Worm (Caenorhabditis elegans) whole organism, L3 larva: Measurements from ENCODE around the gene Y57G11C.1130.

Experiments
- aly-2 ChIP-seq: fragments of 150-350 bp; optimal IDR thresholded peaks from 2 replicates; lab custom pipeline; 2014; ENCODE audit warnings: missing biosample characterization, missing genetic modification characterization
- ama-1 ChIP-seq: fragments of 150-350 bp; optimal IDR thresholded peaks from 2 replicates; lab custom pipeline; 2018
- ceh-16 ChIP-seq: sonication (generic microtip); optimal IDR thresholded peaks from 2 replicates; lab custom pipeline; 2017; ENCODE audit warnings: missing biosample characterization, missing genetic modification characterization
- daf-12 ChIP-seq: fragments of 150-350 bp; optimal IDR thresholded peaks from 2 replicates; lab custom pipeline; 2014; ENCODE audit warnings: missing biosample characterization, missing genetic modification reagents, missing genetic modification characterization
- egl-5 ChIP-seq: fragments of 150-350 bp; optimal IDR thresholded peaks from 2 replicates; lab custom pipeline; 2017; ENCODE audit warnings: missing biosample characterization, missing genetic modification reagents, missing genetic modification characterization, inconsistent platforms
- elt-2 ChIP-seq: sonication (generic microtip); optimal IDR thresholded peaks from 2 replicates; lab custom pipeline; 2016; ENCODE audit warnings: missing genetic modification reagents, mild to moderate bottlenecking, missing genetic modification characterization, missing compliant biosample characterization
- eor-1 ChIP-seq, 2 experiments: fragments of 150-350 bp; optimal IDR thresholded peaks; 2 replicates each; lab custom pipeline; 2014 to 2018; ENCODE audit warnings: missing biosample characterization in 2 of 2, missing genetic modification characterization in 2 of 2
- fkh-10 ChIP-seq: sonication (generic microtip); optimal IDR thresholded peaks from 2 replicates; lab custom pipeline; 2017; ENCODE audit warnings: missing biosample characterization, missing genetic modification reagents, missing genetic modification characterization
- jun-1 ChIP-seq: fragments of 150-350 bp; optimal IDR thresholded peaks from 2 replicates; lab custom pipeline; 2014; ENCODE audit warnings: missing biosample characterization, missing genetic modification reagents, missing genetic modification characterization
- lin-15B ChIP-seq: fragments of 150-350 bp; optimal IDR thresholded peaks from 2 replicates; lab custom pipeline; 2014; ENCODE audit warnings: missing biosample characterization, missing genetic modification characterization
- lin-39 ChIP-seq: fragments of 150-350 bp; optimal IDR thresholded peaks from 2 replicates; lab custom pipeline; 2018; ENCODE audit warnings: missing biosample characterization, missing genetic modification reagents, missing genetic modification characterization
- mdl-1 ChIP-seq: fragments of 150-350 bp; optimal IDR thresholded peaks from 2 replicates; lab custom pipeline; 2014; ENCODE audit warnings: missing biosample characterization, missing genetic modification characterization
- mml-1 ChIP-seq: fragments of 150-350 bp; sonication (generic microtip); optimal IDR thresholded peaks from 3 replicates; lab custom pipeline; 2014; ENCODE audit warnings: missing biosample characterization, missing genetic modification characterization
- nfya-1 ChIP-seq: sonication (generic microtip); optimal IDR thresholded peaks from 2 replicates; lab custom pipeline; 2017; ENCODE audit warnings: missing genetic modification characterization, mild to moderate bottlenecking, missing compliant biosample characterization, antibody characterized with exemption, moderate library complexity; ENCODE audit not compliant: insufficient read depth
- nhr-12 ChIP-seq: fragments of 150-350 bp; optimal IDR thresholded peaks from 2 replicates; lab custom pipeline; 2014; ENCODE audit warnings: missing biosample characterization, missing genetic modification characterization
- nhr-23 ChIP-seq: fragments of 150-350 bp; optimal IDR thresholded peaks from 2 replicates; lab custom pipeline; 2014; ENCODE audit warnings: missing biosample characterization, missing genetic modification reagents, missing genetic modification characterization
- nhr-237 ChIP-seq: fragments of 150-350 bp; optimal IDR thresholded peaks from 2 replicates; lab custom pipeline; 2014; ENCODE audit warnings: missing biosample characterization, missing genetic modification characterization
- nhr-25 ChIP-seq: sonication (generic microtip); optimal IDR thresholded peaks from 2 replicates; lab custom pipeline; 2017; ENCODE audit warnings: missing biosample characterization, missing genetic modification characterization
- nhr-43 ChIP-seq: sonication (generic microtip); optimal IDR thresholded peaks from 2 replicates; lab custom pipeline; 2016; ENCODE audit warnings: mild to moderate bottlenecking, missing genetic modification characterization, missing compliant biosample characterization; ENCODE audit not compliant: poor library complexity, severe bottlenecking
- nhr-67 ChIP-seq: fragments of 150-350 bp; optimal IDR thresholded peaks from 2 replicates; lab custom pipeline; 2014; ENCODE audit warnings: missing biosample characterization, missing genetic modification characterization
- nhr-76 ChIP-seq: fragments of 150-350 bp; sonication (generic microtip); optimal IDR thresholded peaks from 5 replicates; lab custom pipeline; 2014; ENCODE audit warnings: missing biosample characterization, missing genetic modification characterization
- nhr-77 ChIP-seq: fragments of 150-350 bp; optimal IDR thresholded peaks from 2 replicates; lab custom pipeline; 2014; ENCODE audit warnings: missing biosample characterization, missing genetic modification characterization
- sea-2 ChIP-seq: fragments of 150-350 bp; sonication (generic microtip); optimal IDR thresholded peaks from 4 replicates; lab custom pipeline; 2014; ENCODE audit warnings: missing biosample characterization, missing genetic modification reagents, missing genetic modification characterization
- skn-1 ChIP-seq: fragments of 150-350 bp; optimal IDR thresholded peaks from 2 replicates; lab custom pipeline; 2014; ENCODE audit warnings: missing biosample characterization, missing genetic modification characterization
- tbx-2 ChIP-seq: sonication (generic microtip); optimal IDR thresholded peaks from 2 replicates; lab custom pipeline; 2016; ENCODE audit warnings: mild to moderate bottlenecking, missing genetic modification characterization, missing compliant biosample characterization
- unc-62 ChIP-seq: fragments of 150-350 bp; sonication (generic microtip); optimal IDR thresholded peaks from 4 replicates; lab custom pipeline; 2014; ENCODE audit warnings: missing biosample characterization, missing genetic modification reagents, missing genetic modification characterization
- zag-1 ChIP-seq: fragments of 150-350 bp; optimal IDR thresholded peaks from 2 replicates; lab custom pipeline; 2014; ENCODE audit warnings: missing biosample characterization, missing genetic modification characterization
- ztf-11 ChIP-seq: fragments of 150-350 bp; optimal IDR thresholded peaks from 2 replicates; lab custom pipeline; 2014; ENCODE audit warnings: missing biosample characterization, missing genetic modification characterization
- ztf-4 ChIP-seq: fragments of 150-350 bp; optimal IDR thresholded peaks from 2 replicates; lab custom pipeline; 2014; ENCODE audit warnings: missing biosample characterization, missing genetic modification characterization

The Y57G11C.1130 gene

ce11 chrIV:14797354-14797753, 15.0 kb downstream of the Y57G11C.1130 start, which contains the start of the genes Y57G11C.1147 and nuo-3 (continued):
- TF ChIP-seq nhr-67 (tag; lab: Kevin White, UChicago) (no peak), ztf-11 (tag; lab: Kevin White, UChicago) (no peak), daf-12 (no peak), nhr-23 (tag; lab: Kevin White, UChicago) (no peak), aly-2 (tag; lab: Kevin White, UChicago) (no peak)

ce11 chrIV:14797849-14798248, 15.5 kb downstream of the Y57G11C.1130 start, which contains the start of gene arl-8:
TSS of gene arl-8 (plus strand) at chrIV:14798149.
- no peak for TF ChIP-seq egl-5
- no peak for TF ChIP-seq aly-2 (tag; lab: Kevin White, UChicago)
- TF ChIP-seq nhr-237 (tag; lab: Kevin White, UChicago): no peak
- TF ChIP-seq nhr-77 (tag; lab: Kevin White, UChicago): no peak
- TF ChIP-seq lin-15B: no peak
- TF ChIP-seq elt-2 (tag; lab: Kevin White, UChicago): no peak

ce11 chrIV:14799186-14799585, 16.9 kb downstream of the Y57G11C.1130 start, which contains the start of gene Y57G11C.14:
TSS of gene Y57G11C.14 (plus strand) at chrIV:14799311.
- TF ChIP-seq daf-12 (no peak), nhr-77 (tag; lab: Kevin White, UChicago) (no peak), nhr-67 (tag; lab: Kevin White, UChicago) (no peak), fkh-10 (GFP tag; lab: Kevin White, UChicago) (no peak), mdl-1 (tag; lab: Kevin White, UChicago) (no peak), nhr-43 (tag; lab: Kevin White, UChicago) (no peak), unc-62 (GFP tag; lab: Kevin White, UChicago) (no peak), skn-1 (tag; lab: Kevin White, UChicago) (no peak), nhr-23 (tag; lab: Kevin White, UChicago) (no peak)

- TF ChIP-seq nhr-25 (tag; lab: Kevin White, UChicago): no peak
- peak; percentile 57 for TF ChIP-seq nfya-1 (tag; lab: Kevin White, UChicago)
Observed at ce11 chrIV:14800931-14801330, 18.6 kb downstream of the Y57G11C.1130 start.

- no peak for TF ChIP-seq ceh-16
- no peak for TF ChIP-seq mml-1 (tag; lab: Kevin White, UChicago)
Observed at ce11 chrIV:14802316-14802715, 20.0 kb downstream of the Y57G11C.1130 start, which contains the start of gene Y57G11C.1142. TSS of gene Y57G11C.1142 (plus strand) at chrIV:14802616.

- no peak for TF ChIP-seq jun-1 (tag; lab: Kevin White, UChicago)
- peak; percentile 3 for TF ChIP-seq lin-39 (tag; lab: Kevin White, UChicago)
Observed at ce11 chrIV:14806903-14807302, 24.6 kb downstream of the Y57G11C.1130 start, which contains the start of gene oig-5. TSS of gene oig-5 (plus strand) at chrIV:14807203.

ce11 chrIV:14816288-14816687, 34.0 kb downstream of the Y57G11C.1130 start, which contains the start of gene Y57G11C.46:
TSS of gene Y57G11C.46 (minus strand) at chrIV:14816388.
- TF ChIP-seq nhr-76 (tag; lab: Kevin White, UChicago): no peak
- no peak for TF ChIP-seq ama-1
- TF ChIP-seq tbx-2: no peak
- no peak for TF ChIP-seq skn-1 (tag; lab: Kevin White, UChicago)
- TF ChIP-seq nhr-12 (tag; lab: Kevin White, UChicago): no peak
- no peak for TF ChIP-seq zag-1
- TF ChIP-seq daf-12: no peak
- no peak for TF ChIP-seq ztf-4
- no peak for TF ChIP-seq nhr-237 (tag; lab: Kevin White, UChicago)
- TF ChIP-seq ceh-16: no peak
- no peak for TF ChIP-seq sea-2 (GFP tag; lab: Kevin White, UChicago)
- TF ChIP-seq eor-1 (tag; optimal IDR thresholded peaks at IDR 0.05; lab: Kevin White, UChicago): no peak
